Fruit fly (Drosophila melanogaster): ENCODE measurements around the gene CG14669.

dm6 chr3R:5497600-5497999 is 83.3 kb downstream of the CG14669 start:
- TF ChIP-seq CG8478 (optimal IDR thresholded peaks at IDR 0.05) = no peak
- TF ChIP-seq CTCF (optimal IDR thresholded peaks at IDR 0.05) = no peak
